Worm (Caenorhabditis elegans) whole organism, young adult: ENCODE measurements around the gene str-40.

ENCODE experiments used
- F10E7.11 ChIP-seq: sonication (generic microtip); optimal IDR thresholded peaks from 2 replicates; lab custom pipeline; 2017; ENCODE audit warnings: mild to moderate bottlenecking, missing genetic modification characterization, moderate library complexity, missing compliant biosample characterization
- T26A5.8 ChIP-seq: sonication (generic microtip); optimal IDR thresholded peaks from 2 replicates; lab custom pipeline; 2016; ENCODE audit warnings: missing genetic modification characterization, missing compliant biosample characterization
- ama-1 ChIP-seq, 3 experiments: fragments of 150-350 bp in 1 of 3; sonication (generic microtip) in 2 of 3; optimal IDR thresholded peaks; 2 replicates each; lab custom pipeline; 2014 to 2018; ENCODE audit warnings: missing biosample characterization in 2 of 3, missing genetic modification characterization in 2 of 3, missing genetic modification reagents in 2 of 3
- aptf-2 ChIP-seq: fragments of 200-800 bp; sonication (Bioruptor generic); conservative IDR thresholded peaks from 2 replicates; pipeline ENCODE4 v1.3.6; 2022; ENCODE audit warnings: missing genetic modification reagents, missing genetic modification characterization, missing compliant biosample characterization
- bed-2 ChIP-seq: fragments of 200-800 bp; sonication (Bioruptor generic); IDR thresholded peaks from 2 replicates; pipeline ENCODE4 v1.3.6; 2022; ENCODE audit warnings: missing genetic modification reagents, missing genetic modification characterization, missing compliant biosample characterization
- hlh-26 ChIP-seq: fragments of 200-800 bp; sonication (Bioruptor generic); conservative IDR thresholded peaks from 2 replicates; pipeline ENCODE4 v1.3.6; 2022; ENCODE audit warnings: missing genetic modification reagents, missing genetic modification characterization, missing compliant biosample characterization
- hrde-1 ChIP-seq: sonication (generic microtip); optimal IDR thresholded peaks from 2 replicates; lab custom pipeline; 2016; ENCODE audit warnings: missing genetic modification characterization, mild to moderate bottlenecking, missing compliant biosample characterization, moderate library complexity, missing genotype, missing genetic modification reagents, borderline replicate concordance
- let-607 ChIP-seq, 2 experiments: fragments of 200-800 bp in 1 of 2; sonication (Bioruptor generic) in 1 of 2; sonication (generic microtip) in 1 of 2; optimal IDR thresholded peaks; 2 replicates each; lab custom pipeline; 2016 to 2018; ENCODE audit warnings: mild to moderate bottlenecking in 2 of 2, missing compliant biosample characterization in 2 of 2, missing genetic modification characterization in 2 of 2, moderate library complexity in 2 of 2, missing genotype in 1 of 2
- unc-130 ChIP-seq: sonication (generic microtip); optimal IDR thresholded peaks from 2 replicates; lab custom pipeline; 2016; ENCODE audit warnings: missing genetic modification reagents, missing genetic modification characterization, missing compliant biosample characterization
- unc-62 ChIP-seq: fragments of 150-350 bp; optimal IDR thresholded peaks from 2 replicates; lab custom pipeline; 2014; ENCODE audit warnings: missing biosample characterization, missing genetic modification reagents, missing genetic modification characterization
- ztf-3 ChIP-seq: fragments of 200-800 bp; sonication (Bioruptor generic); optimal IDR thresholded peaks from 2 replicates; lab custom pipeline; 2018; ENCODE audit warnings: mild to moderate bottlenecking, missing genetic modification characterization, missing compliant biosample characterization

ce11 chrV:3028205-3028604 lies 40.8 kb downstream of the str-40 start, which contains the start of gene asp-7:
- no peak for TF ChIP-seq ztf-3
- TF ChIP-seq let-607 (tag; optimal IDR thresholded peaks at IDR 0.05; lab: Kevin White, UChicago) = no peak
- TF ChIP-seq hrde-1 (tag; lab: Kevin White, UChicago) = no peak
- TF ChIP-seq hlh-26 (GFP tag; lab: Robert Waterston, UW) = no peak
- no peak for TF ChIP-seq F10E7.11 (tag; lab: Kevin White, UChicago)
- TF ChIP-seq T26A5.8 (tag; lab: Kevin White, UChicago) = no peak
- TF ChIP-seq aptf-2 (GFP tag; lab: Robert Waterston, UW) = no peak
- no peak for TF ChIP-seq unc-130 (GFP tag; lab: Kevin White, UChicago)
- no peak for TF ChIP-seq ama-1 (optimal IDR thresholded peaks at IDR 0.05; lab: Kevin White, UChicago)
- TF ChIP-seq ama-1 (GFP tag; optimal IDR thresholded peaks at IDR 0.05; lab: Kevin White, UChicago) = no peak
- TF ChIP-seq unc-62 = no peak
- TF ChIP-seq bed-2 (GFP tag; lab: Robert Waterston, UW) = no peak
